Worm (Caenorhabditis elegans) whole organism, mixed stage, embryonic: ENCODE data around the gene tomm-40.

Source experiments
- M03D4.4 ChIP-seq: sonication (generic microtip); optimal IDR thresholded peaks from 2 replicates; lab custom pipeline; 2017; ENCODE audit warnings: mild to moderate bottlenecking, missing genetic modification characterization, missing compliant biosample characterization
- bed-3 ChIP-seq: fragments of 200-800 bp; sonication (Bioruptor generic); optimal IDR thresholded peaks from 3 replicates; lab custom pipeline; 2018; ENCODE audit warnings: mild to moderate bottlenecking, missing genetic modification characterization, moderate library complexity, missing compliant biosample characterization
- ceh-39 ChIP-seq: fragments of 150-350 bp; optimal IDR thresholded peaks from 2 replicates; lab custom pipeline; 2014; ENCODE audit warnings: missing biosample characterization, missing genetic modification characterization
- ceh-43 ChIP-seq: fragments of 200-800 bp; sonication (Bioruptor generic); optimal IDR thresholded peaks from 2 replicates; lab custom pipeline; 2018; ENCODE audit warnings: mild to moderate bottlenecking, missing genetic modification characterization, moderate library complexity, missing compliant biosample characterization
- ceh-83 ChIP-seq: fragments of 200-800 bp; sonication (Bioruptor generic); optimal IDR thresholded peaks from 2 replicates; lab custom pipeline; 2018; ENCODE audit warnings: mild to moderate bottlenecking, missing genetic modification characterization, missing compliant biosample characterization
- ces-1 ChIP-seq: fragments of 150-350 bp; optimal IDR thresholded peaks from 2 replicates; lab custom pipeline; 2014; ENCODE audit warnings: missing biosample characterization, missing genetic modification reagents, missing genetic modification characterization
- cnd-1 ChIP-seq: fragments of 200-800 bp; sonication (Bioruptor generic); optimal IDR thresholded peaks from 2 replicates; lab custom pipeline; 2018; ENCODE audit warnings: mild to moderate bottlenecking, missing genetic modification characterization, missing compliant biosample characterization
- drap-1 ChIP-seq: fragments of 200-800 bp; sonication (Bioruptor generic); optimal IDR thresholded peaks from 3 replicates; lab custom pipeline; 2018; ENCODE audit warnings: mild to moderate bottlenecking, missing genetic modification characterization, missing compliant biosample characterization
- elt-1 ChIP-seq: sonication (generic microtip); optimal IDR thresholded peaks from 2 replicates; lab custom pipeline; 2017; ENCODE audit warnings: missing genetic modification characterization, mild to moderate bottlenecking, missing compliant biosample characterization, antibody characterized with exemption, moderate library complexity, borderline replicate concordance; ENCODE audit not compliant: insufficient read depth
- flh-1 ChIP-seq: fragments of 200-800 bp; sonication (Bioruptor generic); optimal IDR thresholded peaks from 2 replicates; lab custom pipeline; 2018; ENCODE audit warnings: mild to moderate bottlenecking, missing genetic modification characterization, moderate library complexity, missing compliant biosample characterization
- ham-2 ChIP-seq: fragments of 200-800 bp; sonication (Bioruptor generic); optimal IDR thresholded peaks from 2 replicates; lab custom pipeline; 2018; ENCODE audit warnings: mild to moderate bottlenecking, missing genetic modification characterization, missing compliant biosample characterization
- hlh-1 ChIP-seq: fragments of 150-350 bp; optimal IDR thresholded peaks from 2 replicates; lab custom pipeline; 2014; ENCODE audit warnings: missing biosample characterization, missing genetic modification reagents, missing genetic modification characterization
- lin-13 ChIP-seq: fragments of 150-350 bp; optimal IDR thresholded peaks from 2 replicates; lab custom pipeline; 2014; ENCODE audit warnings: missing biosample characterization, missing genetic modification characterization
- lin-32 ChIP-seq: fragments of 200-800 bp; sonication (Bioruptor generic); optimal IDR thresholded peaks from 2 replicates; lab custom pipeline; 2018; ENCODE audit warnings: mild to moderate bottlenecking, missing genetic modification characterization, missing compliant biosample characterization
- lsy-2 ChIP-seq: fragments of 150-350 bp; optimal IDR thresholded peaks from 2 replicates; lab custom pipeline; 2014; ENCODE audit warnings: missing biosample characterization, missing genetic modification characterization
- mab-5 ChIP-seq: fragments of 150-350 bp; optimal IDR thresholded peaks from 2 replicates; lab custom pipeline; 2014; ENCODE audit warnings: missing biosample characterization, missing genetic modification characterization
- mep-1 ChIP-seq: fragments of 150-350 bp; optimal IDR thresholded peaks from 2 replicates; lab custom pipeline; 2017; ENCODE audit warnings: missing biosample characterization, missing genetic modification reagents, missing genetic modification characterization, inconsistent platforms
- mls-2 ChIP-seq: sonication (generic microtip); optimal IDR thresholded peaks from 2 replicates; lab custom pipeline; 2016; ENCODE audit warnings: mild to moderate bottlenecking, missing genetic modification characterization, moderate library complexity, missing compliant biosample characterization
- nhr-12 ChIP-seq: fragments of 150-350 bp; optimal IDR thresholded peaks from 2 replicates; lab custom pipeline; 2014; ENCODE audit warnings: missing biosample characterization, missing genetic modification characterization
- nhr-2 ChIP-seq: fragments of 150-350 bp; optimal IDR thresholded peaks from 2 replicates; lab custom pipeline; 2014; ENCODE audit warnings: missing biosample characterization, missing genetic modification characterization
- nhr-237 ChIP-seq: fragments of 150-350 bp; optimal IDR thresholded peaks from 2 replicates; lab custom pipeline; 2014; ENCODE audit warnings: missing biosample characterization, missing genetic modification characterization
- nhr-28 ChIP-seq: fragments of 150-350 bp; optimal IDR thresholded peaks from 2 replicates; lab custom pipeline; 2014; ENCODE audit warnings: missing biosample characterization, missing genetic modification characterization
- nhr-76 ChIP-seq: sonication (generic microtip); optimal IDR thresholded peaks from 2 replicates; lab custom pipeline; 2017; ENCODE audit warnings: missing biosample characterization, missing genetic modification characterization
- pha-4 ChIP-seq: fragments of 150-350 bp; optimal IDR thresholded peaks from 2 replicates; lab custom pipeline; 2018; ENCODE audit warnings: missing biosample characterization, missing genetic modification reagents, missing genetic modification characterization
- sem-2 ChIP-seq: fragments of 200-800 bp; sonication (Bioruptor generic); optimal IDR thresholded peaks from 2 replicates; lab custom pipeline; 2018; ENCODE audit warnings: mild to moderate bottlenecking, missing genetic modification characterization, missing compliant biosample characterization
- snpc-4 ChIP-seq: fragments of 150-350 bp; optimal IDR thresholded peaks from 2 replicates; lab custom pipeline; 2014; ENCODE audit warnings: missing biosample characterization, missing genetic modification characterization
- sptf-1 ChIP-seq: sonication (generic microtip); optimal IDR thresholded peaks from 2 replicates; lab custom pipeline; 2017; ENCODE audit warnings: mild to moderate bottlenecking, missing genetic modification characterization, moderate library complexity, missing compliant biosample characterization
- tbx-8 ChIP-seq: fragments of 200-800 bp; sonication (Bioruptor generic); optimal IDR thresholded peaks from 2 replicates; lab custom pipeline; 2018; ENCODE audit warnings: mild to moderate bottlenecking, missing genetic modification characterization, moderate library complexity, missing compliant biosample characterization
- unc-120 ChIP-seq: sonication (generic microtip); optimal IDR thresholded peaks from 2 replicates; lab custom pipeline; 2017; ENCODE audit warnings: missing genetic modification characterization, missing compliant biosample characterization; ENCODE audit not compliant: poor library complexity, severe bottlenecking
- unc-39 ChIP-seq: fragments of 150-350 bp; optimal IDR thresholded peaks from 2 replicates; lab custom pipeline; 2014; ENCODE audit warnings: missing biosample characterization, missing genetic modification characterization
- unc-62 ChIP-seq: fragments of 150-350 bp; optimal IDR thresholded peaks from 2 replicates; lab custom pipeline; 2014; ENCODE audit warnings: missing biosample characterization, missing genetic modification reagents, missing genetic modification characterization
- zip-8 ChIP-seq: fragments of 150-350 bp; optimal IDR thresholded peaks from 2 replicates; lab custom pipeline; 2014; ENCODE audit warnings: missing biosample characterization, missing genetic modification characterization
- ztf-11 ChIP-seq: fragments of 150-350 bp; optimal IDR thresholded peaks from 2 replicates; lab custom pipeline; 2014; ENCODE audit warnings: missing biosample characterization, missing genetic modification characterization

The tomm-40 gene

DNA sequence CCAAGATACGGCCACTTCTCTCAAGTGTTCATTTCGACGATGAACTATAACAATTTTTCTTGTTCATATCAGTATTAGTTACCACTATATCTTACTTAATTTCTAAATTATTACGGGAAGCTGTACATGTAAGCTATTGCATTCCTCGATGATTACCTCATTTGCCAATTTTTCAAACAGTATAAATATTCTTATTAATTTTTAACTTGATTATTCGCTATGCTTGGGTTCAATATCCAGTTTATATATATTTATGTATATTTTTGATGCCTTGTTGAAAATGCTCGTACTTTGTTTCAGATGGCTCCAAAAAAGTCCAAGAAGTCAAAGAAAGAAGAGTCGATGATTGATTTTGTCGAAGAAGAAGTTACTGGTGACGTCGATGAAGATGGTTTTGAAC is 21.0 kb upstream of the tomm-40 start, which contains the start of gene F44G4.1:
Gene F44G4.1, plus strand, starts transcription at position 301 of the 400 bp plus-strand sequence.
- no peak for TF ChIP-seq lsy-2
- no peak for TF ChIP-seq nhr-76 (tag; lab: Kevin White, UChicago)
- TF ChIP-seq bed-3 (GFP tag; lab: Kevin White, UChicago), result no peak
- no peak for TF ChIP-seq ceh-39
- TF ChIP-seq ces-1, result no peak
- TF ChIP-seq zip-8, result no peak
- TF ChIP-seq cnd-1 (tag; lab: Kevin White, UChicago), result no peak
- TF ChIP-seq snpc-4 (tag; lab: Kevin White, UChicago), result no peak
- no peak for TF ChIP-seq nhr-28
- no peak for TF ChIP-seq pha-4
- TF ChIP-seq ceh-43 (GFP tag; lab: Kevin White, UChicago), result no peak
- TF ChIP-seq ham-2 (GFP tag; lab: Kevin White, UChicago), result no peak
- no peak for TF ChIP-seq nhr-12 (tag; lab: Kevin White, UChicago)
- no peak for TF ChIP-seq unc-62 (GFP tag; lab: Kevin White, UChicago)
- TF ChIP-seq nhr-2 (tag; lab: Kevin White, UChicago), result no peak
- no peak for TF ChIP-seq mep-1
- no peak for TF ChIP-seq ceh-83
- no peak for TF ChIP-seq lin-13 (tag; lab: Kevin White, UChicago)
- no peak for TF ChIP-seq mab-5 (tag; lab: Kevin White, UChicago)

DNA sequence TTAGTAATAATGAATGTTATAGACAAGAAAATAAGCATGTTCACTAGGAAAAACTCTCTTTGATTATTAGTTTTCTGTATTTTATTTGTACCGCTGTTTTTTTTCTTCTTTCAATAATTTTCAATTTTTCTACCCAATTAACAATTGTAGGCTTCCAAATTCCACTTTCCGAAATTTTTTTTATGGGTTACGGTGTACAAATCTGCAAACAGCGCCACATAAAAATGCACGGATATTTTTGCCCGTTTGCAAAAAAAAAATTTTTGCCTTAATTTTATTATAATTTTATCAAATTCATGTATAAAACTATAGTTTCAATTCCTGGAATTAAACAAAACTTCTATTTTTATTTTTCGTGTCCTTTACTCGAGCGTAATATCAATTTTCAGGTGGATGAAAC is 19.4 kb upstream of the tomm-40 start, which contains the start of gene ooc-5:
Gene ooc-5, plus strand, starts transcription at position 381 of the 400 bp plus-strand sequence.
- TF ChIP-seq lsy-2, result peak; percentile 93
- peak; percentile 19 for TF ChIP-seq ces-1
- no peak for TF ChIP-seq mls-2 (tag; lab: Kevin White, UChicago)
- no peak for TF ChIP-seq M03D4.4
- no peak for TF ChIP-seq nhr-237 (tag; lab: Kevin White, UChicago)
- TF ChIP-seq, all 35 proteins: peak for 2

DNA sequence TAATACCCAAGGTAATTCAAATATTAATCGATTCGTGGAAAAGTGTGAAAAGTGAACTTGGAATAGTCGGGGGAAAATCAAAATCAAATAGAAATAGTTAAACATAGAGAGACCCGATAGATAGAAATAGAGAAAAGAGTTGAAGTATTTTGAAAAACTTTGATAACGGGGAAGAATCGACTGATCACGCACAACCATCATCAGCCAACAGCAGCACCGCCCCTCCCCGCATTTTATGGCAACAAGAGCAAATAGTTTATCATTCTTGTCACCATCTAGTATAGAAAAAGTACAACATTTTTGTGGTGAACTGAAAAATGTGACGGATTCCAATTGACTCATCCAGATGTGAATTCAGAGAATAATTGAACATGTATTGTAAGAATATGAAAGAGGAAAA is 18.2 kb upstream of the tomm-40 start:
- TF ChIP-seq lin-13 (tag; lab: Kevin White, UChicago) (no peak), ceh-43 (GFP tag; lab: Kevin White, UChicago) (no peak), drap-1 (GFP tag; lab: Kevin White, UChicago) (no peak), nhr-12 (tag; lab: Kevin White, UChicago) (no peak), sptf-1 (no peak), zip-8 (no peak), ceh-83 (no peak), lsy-2 (no peak), mep-1 (no peak), cnd-1 (tag; lab: Kevin White, UChicago) (no peak), mls-2 (tag; lab: Kevin White, UChicago) (no peak), unc-39 (tag; lab: Kevin White, UChicago) (no peak), nhr-76 (tag; lab: Kevin White, UChicago) (no peak)
- TF ChIP-seq, all 35 proteins: peak for 0

DNA sequence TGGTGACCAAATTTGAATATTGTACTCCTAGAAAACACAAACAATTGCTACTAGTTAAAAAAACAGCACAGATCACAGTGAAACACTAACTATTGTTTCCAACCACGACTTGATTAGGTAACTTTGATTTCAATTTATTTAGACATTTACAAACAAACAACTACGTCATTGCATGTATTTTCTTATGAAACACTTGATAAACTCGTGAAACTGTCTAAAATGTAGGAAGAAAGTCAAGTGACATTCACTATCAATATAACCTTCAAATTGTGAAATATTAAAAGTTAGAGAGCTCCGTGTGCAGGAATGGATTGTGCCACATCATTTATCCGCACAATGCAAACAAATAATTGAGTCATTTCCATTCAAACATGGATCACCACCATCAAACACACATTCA is 16.9 kb upstream of the tomm-40 start:
- no peak for TF ChIP-seq tbx-8
- no peak for TF ChIP-seq sem-2 (GFP tag; lab: Kevin White, UChicago)
- TF ChIP-seq lsy-2, result no peak
- no peak for TF ChIP-seq drap-1 (GFP tag; lab: Kevin White, UChicago)
- no peak for TF ChIP-seq ceh-39
- TF ChIP-seq pha-4, result no peak
- TF ChIP-seq ztf-11 (tag; lab: Kevin White, UChicago), result no peak
- no peak for TF ChIP-seq lin-13 (tag; lab: Kevin White, UChicago)
- no peak for TF ChIP-seq cnd-1 (tag; lab: Kevin White, UChicago)
- no peak for TF ChIP-seq lin-32 (GFP tag; lab: Kevin White, UChicago)
- no peak for TF ChIP-seq unc-120 (tag; lab: Kevin White, UChicago)
- no peak for TF ChIP-seq unc-62 (GFP tag; lab: Kevin White, UChicago)
- no peak for TF ChIP-seq ces-1
- TF ChIP-seq zip-8, result no peak
- TF ChIP-seq hlh-1, result no peak
- no peak for TF ChIP-seq elt-1

DNA sequence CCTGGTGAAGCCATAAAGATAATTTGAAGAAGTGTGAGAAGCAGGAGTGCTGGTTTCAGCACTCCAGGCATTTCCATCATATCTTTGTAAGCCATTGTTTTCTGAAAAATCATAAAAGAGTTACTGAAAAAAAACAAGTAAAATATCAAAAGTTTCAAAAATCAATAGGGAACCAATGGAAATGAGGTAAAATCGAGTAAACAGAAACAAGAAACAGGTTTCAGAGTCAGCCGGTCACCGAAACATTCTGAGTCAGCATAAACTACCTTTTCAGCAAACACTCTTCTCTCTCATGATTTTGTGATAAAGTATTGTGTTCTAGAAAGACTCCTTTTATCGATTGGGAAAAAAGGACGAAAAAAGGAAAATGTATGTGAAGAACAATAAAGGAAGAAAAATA is 16.1 kb upstream of the tomm-40 start, which contains the start of gene C18E9.9:
Gene C18E9.9, minus strand, starts transcription at position 101 of the 400 bp plus-strand sequence.
- TF ChIP-seq ces-1, result no peak
- no peak for TF ChIP-seq ceh-43 (GFP tag; lab: Kevin White, UChicago)
- TF ChIP-seq flh-1 (GFP tag; lab: Kevin White, UChicago), result no peak
- no peak for TF ChIP-seq nhr-12 (tag; lab: Kevin White, UChicago)
